Fruit fly (Drosophila melanogaster): ENCODE results near the gene trc.

trc gene

DNA sequence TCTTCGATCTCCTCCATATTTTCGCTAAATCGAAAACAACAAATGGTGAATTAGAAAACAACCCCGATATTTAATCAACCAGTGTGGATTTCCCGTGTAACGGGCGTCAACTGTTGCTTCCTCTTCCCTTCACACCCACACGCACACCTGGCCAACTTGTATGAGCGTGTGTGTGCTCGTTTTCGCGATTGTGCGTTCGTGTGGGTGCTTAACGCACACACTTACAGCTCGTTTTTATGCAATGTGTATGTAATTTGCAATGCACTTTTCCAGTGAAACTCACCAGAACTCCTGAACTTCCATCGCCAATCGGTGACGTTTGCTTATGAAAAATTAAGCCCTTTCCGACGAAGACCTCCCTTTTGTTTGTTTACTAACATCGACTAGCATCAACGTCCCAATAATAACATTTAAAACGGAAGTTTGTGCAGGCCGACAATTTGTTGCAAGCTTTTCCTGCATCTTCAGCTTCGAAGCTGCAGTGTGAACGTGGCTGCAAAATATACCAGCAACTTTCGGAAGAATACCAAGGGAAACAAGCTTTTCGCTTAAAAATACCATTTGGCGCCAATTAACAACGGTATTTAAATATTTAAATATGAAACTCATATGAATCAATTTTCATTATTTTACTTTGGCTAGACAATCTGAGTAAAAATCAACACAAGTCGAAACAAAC, 18.5 kb downstream of the trc start, which contains the start of gene cyc (continued):
- TF ChIP-seq CG8765 (GFP tag; IDR thresholded peaks at IDR 0.05) = no peak
- no peak for TF ChIP-seq ash1 (GFP tag; optimal IDR thresholded peaks at IDR 0.05)
- TF ChIP-seq Rfx (GFP tag; IDR thresholded peaks at IDR 0.05) = no peak
- no peak for TF ChIP-seq CG32532 (GFP tag; IDR thresholded peaks at IDR 0.05)
- TF ChIP-seq sim (GFP tag; IDR thresholded peaks at IDR 0.05) = no peak
- TF ChIP-seq nom (GFP tag; optimal IDR thresholded peaks at IDR 0.05) = peak; percentile 68
- TF ChIP-seq Oaz (GFP tag; IDR thresholded peaks at IDR 0.05) = no peak
- peak; percentile 29; the same call in 1 of the 2 replicates for TF ChIP-seq MBD-R2 (GFP tag; IDR thresholded peaks at IDR 0.05)
- no peak for TF ChIP-seq zfh2 (GFP tag; optimal IDR thresholded peaks at IDR 0.05)
- no peak for TF ChIP-seq CG33557 (GFP tag; optimal IDR thresholded peaks at IDR 0.05)
- no peak for TF ChIP-seq CG3407 (GFP tag; optimal IDR thresholded peaks at IDR 0.05)
- no peak for TF ChIP-seq CG8290 (GFP tag; optimal IDR thresholded peaks at IDR 0.05)
- TF ChIP-seq CG8290 (tag; optimal IDR thresholded peaks at IDR 0.05) = no peak
- TF ChIP-seq trem (tag; optimal IDR thresholded peaks at IDR 0.05) = peak; percentile 7
- TF ChIP-seq CHES-1-like (GFP tag; optimal IDR thresholded peaks at IDR 0.05) = no peak
- TF ChIP-seq CG12104 (GFP tag; optimal IDR thresholded peaks at IDR 0.05) = no peak
- TF ChIP-seq Tbp (GFP tag; optimal IDR thresholded peaks at IDR 0.05) = no peak
- no peak for TF ChIP-seq pita (GFP tag; optimal IDR thresholded peaks at IDR 0.05)
- no peak for TF ChIP-seq Xbp1 (GFP tag; optimal IDR thresholded peaks at IDR 0.05)
- TF ChIP-seq Ssrp (tag; optimal IDR thresholded peaks at IDR 0.05) = no peak
- no peak for TF ChIP-seq CG18011 (GFP tag; optimal IDR thresholded peaks at IDR 0.05)
- no peak for TF ChIP-seq oc (tag; optimal IDR thresholded peaks at IDR 0.05)
- no peak for TF ChIP-seq hkb (optimal IDR thresholded peaks at IDR 0.05)
- TF ChIP-seq hkb (GFP tag; IDR thresholded peaks at IDR 0.05) = no peak
- TF ChIP-seq NC2β (GFP tag; optimal IDR thresholded peaks at IDR 0.05) = no peak
- TF ChIP-seq ranshi (GFP tag; IDR thresholded peaks at IDR 0.05) = no peak
- no peak for TF ChIP-seq CG14710 (tag; optimal IDR thresholded peaks at IDR 0.05)
- no peak for TF ChIP-seq CG30431 (GFP tag; optimal IDR thresholded peaks at IDR 0.05)
- TF ChIP-seq CG16863 (GFP tag; optimal IDR thresholded peaks at IDR 0.05) = no peak
- TF ChIP-seq CG30020 (tag; optimal IDR thresholded peaks at IDR 0.05) = no peak
- TF ChIP-seq ac (GFP tag; optimal IDR thresholded peaks at IDR 0.05) = no peak
- TF ChIP-seq CG8359 (GFP tag; optimal IDR thresholded peaks at IDR 0.05; ENCODE audit: borderline replicate concordance) = no peak
- peak; percentile 81; the same call in 1 of the 4 replicates for TF ChIP-seq chinmo (GFP tag; IDR thresholded peaks at IDR 0.05; ENCODE audit: partially characterized antibody)
- TF ChIP-seq NfI (GFP tag; optimal IDR thresholded peaks at IDR 0.05) = no peak
- TF ChIP-seq CTCF (GFP tag; optimal IDR thresholded peaks at IDR 0.05) = peak; percentile 51
- no peak for TF ChIP-seq pb (GFP tag; optimal IDR thresholded peaks at IDR 0.05)
- TF ChIP-seq CG11093 (GFP tag; IDR thresholded peaks at IDR 0.05) = no peak
- TF ChIP-seq Ets65A (GFP tag) = no peak
- TF ChIP-seq Chrac-16 (GFP tag; optimal IDR thresholded peaks at IDR 0.05) = no peak
- TF ChIP-seq gro (GFP tag; optimal IDR thresholded peaks at IDR 0.05) = peak; percentile 3
- no peak for TF ChIP-seq dimm (GFP tag; IDR thresholded peaks at IDR 0.05)
- TF ChIP-seq CG6765 (GFP tag; optimal IDR thresholded peaks at IDR 0.05) = no peak
- peak; percentile 75 for TF ChIP-seq Ets97D (GFP tag; optimal IDR thresholded peaks at IDR 0.05)
- no peak for TF ChIP-seq en (GFP tag; optimal IDR thresholded peaks at IDR 0.05)
- TF ChIP-seq scrt (GFP tag; optimal IDR thresholded peaks at IDR 0.05) = peak; percentile 85
- peak; percentile 65 for TF ChIP-seq pzg (GFP tag; optimal IDR thresholded peaks at IDR 0.05)
- TF ChIP-seq CG1603 (tag; optimal IDR thresholded peaks at IDR 0.05) = no peak
- no peak for TF ChIP-seq Nf-YA (GFP tag; IDR thresholded peaks at IDR 0.05)
- no peak for TF ChIP-seq lilli (GFP tag; optimal IDR thresholded peaks at IDR 0.05)
- TF ChIP-seq mam (GFP tag; optimal IDR thresholded peaks at IDR 0.05) = no peak
- TF ChIP-seq cad (GFP tag; optimal IDR thresholded peaks at IDR 0.05) = no peak
- TF ChIP-seq twi (tag; optimal IDR thresholded peaks at IDR 0.05) = no peak
- no peak for TF ChIP-seq CG6272 (GFP tag; IDR thresholded peaks at IDR 0.05)
